Worm (Caenorhabditis elegans): ENCODE data around the gene C18A11.4.

The C18A11.4 gene

ce11 chrX:8021609-8022008 lies 23.7 kb upstream of the C18A11.4 start (continued):
- peak; percentile 33; the same call in 1 of the 2 replicates for TF ChIP-seq pha-4 (GFP tag; IDR thresholded peaks at IDR 0.05)
- no peak for TF ChIP-seq pha-4 (tag; optimal IDR thresholded peaks at IDR 0.05)
- no peak for TF ChIP-seq ceh-44 (GFP tag; IDR thresholded peaks at IDR 0.05)
- TF ChIP-seq dmd-8 (GFP tag; IDR thresholded peaks at IDR 0.05), result 0 out of 2 replicates have a peak, but pooled peaks have one; percentile 11
- TF ChIP-seq snpc-4 (tag; optimal IDR thresholded peaks at IDR 0.05), result no peak
- peak; percentile 90 for TF ChIP-seq hlh-11 (tag; optimal IDR thresholded peaks at IDR 0.05)
- TF ChIP-seq mdl-1 (tag; optimal IDR thresholded peaks at IDR 0.05), result peak; percentile 76 to 87
- peak; percentile 43 for TF ChIP-seq nhr-102 (tag; optimal IDR thresholded peaks at IDR 0.05)
- peak; percentile 65 for TF ChIP-seq mes-2 (tag; optimal IDR thresholded peaks at IDR 0.05; ENCODE audit: poor library complexity, severe bottlenecking)
- no peak for TF ChIP-seq sdz-12 (GFP tag; optimal IDR thresholded peaks at IDR 0.05)
- peak; percentile 52; the same call in 1 of the 2 replicates for TF ChIP-seq mdt-29 (GFP tag; IDR thresholded peaks at IDR 0.05)
- no peak for TF ChIP-seq daf-12 (tag; optimal IDR thresholded peaks at IDR 0.05)
- no peak for TF ChIP-seq F49E8.2 (tag; optimal IDR thresholded peaks at IDR 0.05; ENCODE audit: borderline replicate concordance)
- peak; percentile 93 for TF ChIP-seq nhr-11 (tag; optimal IDR thresholded peaks at IDR 0.05)
- TF ChIP-seq dpl-1 (GFP tag; optimal IDR thresholded peaks at IDR 0.05), result peak; percentile 25
- no peak for TF ChIP-seq saeg-2 (GFP tag; IDR thresholded peaks at IDR 0.05)
- no peak for TF ChIP-seq D1046.2 (GFP tag; IDR thresholded peaks at IDR 0.05)
- TF ChIP-seq Y48G9A.11 (GFP tag; IDR thresholded peaks at IDR 0.05), result no peak
- TF ChIP-seq nhr-41 (GFP tag; IDR thresholded peaks at IDR 0.05), result no peak
- 0 out of 2 replicates have a peak, but pooled peaks have one; percentile 28 for TF ChIP-seq ZK337.2 (GFP tag; IDR thresholded peaks at IDR 0.05)
- TF ChIP-seq T26A8.4 (GFP tag; IDR thresholded peaks at IDR 0.05), result peak; percentile 36; the same call in 1 of the 2 replicates
- no peak for TF ChIP-seq lin-1 (GFP tag; IDR thresholded peaks at IDR 0.05)
- TF ChIP-seq attf-4 (tag; optimal IDR thresholded peaks at IDR 0.05), result no peak
- no peak for TF ChIP-seq F26F4.8 (GFP tag; conservative IDR thresholded peaks at IDR 0.05)
- TF ChIP-seq fkh-10 (GFP tag; optimal IDR thresholded peaks at IDR 0.05), result peak; percentile 84
- no peak for TF ChIP-seq unc-39 (tag; optimal IDR thresholded peaks at IDR 0.05)
- no peak for TF ChIP-seq ztf-11 (tag; optimal IDR thresholded peaks at IDR 0.05)
- peak; percentile 91 for TF ChIP-seq ceh-20 (GFP tag; IDR thresholded peaks at IDR 0.05)
- peak; percentile 98 for TF ChIP-seq hlh-30 (tag; optimal IDR thresholded peaks at IDR 0.05; ENCODE audit: insufficient read depth)
- TF ChIP-seq egl-43 (GFP tag; IDR thresholded peaks at IDR 0.05), result peak; percentile 84
- TF ChIP-seq T20F7.1 (GFP tag; optimal IDR thresholded peaks at IDR 0.05), result peak; percentile 69
- TF ChIP-seq ztf-7 (tag; optimal IDR thresholded peaks at IDR 0.05), result no peak
- TF ChIP-seq unc-62 (GFP tag; optimal IDR thresholded peaks at IDR 0.05 in 1 of 2), result peak in 1 of 2 experiments; percentile 89
- TF ChIP-seq unc-62 (tag; optimal IDR thresholded peaks at IDR 0.05), result no peak
- no peak for TF ChIP-seq F10B5.3 (tag; optimal IDR thresholded peaks at IDR 0.05)
- no peak; the same call in 1 of the 2 replicates for TF ChIP-seq vab-7 (GFP tag; IDR thresholded peaks at IDR 0.05)
- peak; percentile 58; the same call in 1 of the 2 replicates for TF ChIP-seq tra-1 (GFP tag; IDR thresholded peaks at IDR 0.05)
- peak; percentile 7 for TF ChIP-seq lin-13 (GFP tag; optimal IDR thresholded peaks at IDR 0.05)
- TF ChIP-seq hif-1 (tag; optimal IDR thresholded peaks at IDR 0.05), result peak; percentile 17 to 88
- no peak for TF ChIP-seq daf-8 (GFP tag; IDR thresholded peaks at IDR 0.05)
- no peak for TF ChIP-seq nhr-111 (GFP tag; optimal IDR thresholded peaks at IDR 0.05)
- TF ChIP-seq lin-38 (GFP tag; IDR thresholded peaks at IDR 0.05), result peak; percentile 35; the same call in 1 of the 2 replicates
- TF ChIP-seq nhr-6 (tag; optimal IDR thresholded peaks at IDR 0.05), result no peak
- TF ChIP-seq F37D6.2 (tag; optimal IDR thresholded peaks at IDR 0.05), result peak; percentile 75
- TF ChIP-seq fos-1 (tag; optimal IDR thresholded peaks at IDR 0.05), result no peak
- TF ChIP-seq ceh-62 (tag; optimal IDR thresholded peaks at IDR 0.05), result no peak
- peak; percentile 3 for TF ChIP-seq ces-1 (GFP tag; optimal IDR thresholded peaks at IDR 0.05)
- TF ChIP-seq unc-130 (GFP tag; optimal IDR thresholded peaks at IDR 0.05), result no peak
- TF ChIP-seq zag-1 (tag; optimal IDR thresholded peaks at IDR 0.05), result no peak
- peak; percentile 2 for TF ChIP-seq nhr-28 (tag; optimal IDR thresholded peaks at IDR 0.05)
- TF ChIP-seq spr-3 (GFP tag; optimal IDR thresholded peaks at IDR 0.05), result no peak
- no peak for TF ChIP-seq lin-39 (tag; optimal IDR thresholded peaks at IDR 0.05)

Measured in whole organism, L4 larva.